Worm (Caenorhabditis elegans) whole organism, L4 larva: ENCODE results near the gene C08F11.12.
"Not testable (repeated sequence)": the region's sequence is repeated elsewhere in the genome, so short reads cannot be mapped to it uniquely, and the experiment has no call there.

Source experiments
- F10B5.3 ChIP-seq: sonication (generic microtip); optimal IDR thresholded peaks from 2 replicates; lab custom pipeline; 2016; ENCODE audit warnings: mild to moderate bottlenecking, missing genetic modification characterization, missing compliant biosample characterization
- F49E8.2 ChIP-seq: sonication (generic microtip); optimal IDR thresholded peaks from 2 replicates; lab custom pipeline; 2016; ENCODE audit warnings: missing compliant biosample characterization, mild to moderate bottlenecking, missing genetic modification characterization, borderline replicate concordance
- ZK546.5 ChIP-seq, 2 experiments: sonication (generic microtip); optimal IDR thresholded peaks; 2 replicates each; lab custom pipeline; 2017; ENCODE audit warnings: missing biosample characterization in 2 of 2, missing genetic modification characterization in 2 of 2
- ceh-28 ChIP-seq: fragments of 150-350 bp; optimal IDR thresholded peaks from 2 replicates; lab custom pipeline; 2014; ENCODE audit warnings: missing biosample characterization, missing genetic modification reagents, missing genetic modification characterization
- daf-12 ChIP-seq: fragments of 150-350 bp; optimal IDR thresholded peaks from 2 replicates; lab custom pipeline; 2014; ENCODE audit warnings: missing biosample characterization, missing genetic modification reagents, missing genetic modification characterization
- hlh-30 ChIP-seq: sonication (generic microtip); optimal IDR thresholded peaks from 2 replicates; lab custom pipeline; 2017; ENCODE audit warnings: antibody characterized with exemption, mild to moderate bottlenecking, missing genetic modification characterization, missing compliant biosample characterization; ENCODE audit not compliant: insufficient read depth
- hmg-1.1 ChIP-seq: fragments of 200-800 bp; sonication (Bioruptor generic); IDR thresholded peaks from 2 replicates; pipeline ENCODE4 v1.3.6; 2022; ENCODE audit warnings: missing genetic modification reagents, missing genetic modification characterization, missing compliant biosample characterization
- mes-2 ChIP-seq: sonication (generic microtip); optimal IDR thresholded peaks from 2 replicates; lab custom pipeline; 2016; ENCODE audit warnings: missing genotype, mild to moderate bottlenecking, missing genetic modification characterization, missing compliant biosample characterization; ENCODE audit not compliant: poor library complexity, severe bottlenecking
- nhr-102 ChIP-seq: sonication (generic microtip); optimal IDR thresholded peaks from 2 replicates; lab custom pipeline; 2016; ENCODE audit warnings: mild to moderate bottlenecking, missing genetic modification characterization, moderate library complexity, missing compliant biosample characterization
- nhr-76 ChIP-seq: fragments of 150-350 bp; optimal IDR thresholded peaks from 2 replicates; lab custom pipeline; 2014; ENCODE audit warnings: missing biosample characterization, missing genetic modification characterization
- ztf-11 ChIP-seq: fragments of 150-350 bp; optimal IDR thresholded peaks from 2 replicates; lab custom pipeline; 2014; ENCODE audit warnings: missing biosample characterization, missing genetic modification characterization

DNA sequence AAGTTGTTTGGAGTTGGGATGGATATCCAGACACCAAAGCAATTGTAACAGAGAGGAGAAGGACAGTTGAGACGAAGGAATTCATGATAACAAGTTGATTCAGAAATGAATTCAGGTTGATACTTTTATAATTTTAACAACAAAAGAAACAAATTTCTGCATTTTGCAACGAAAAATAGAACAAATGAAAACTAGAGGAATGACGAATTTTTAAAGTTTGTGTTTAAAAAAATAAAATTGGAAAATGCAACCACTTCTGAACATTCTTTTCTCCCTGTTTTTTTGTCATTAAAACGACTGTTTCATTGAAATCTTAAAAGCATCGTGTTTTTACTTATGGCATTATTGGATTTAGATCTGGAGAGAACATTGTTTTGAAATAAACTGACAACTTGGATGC lies at the start of gene C08F11.12:
- TF ChIP-seq nhr-102; nhr-76 (tag; lab: Kevin White, UChicago); F49E8.2 (tag; lab: Kevin White, UChicago); mes-2 (tag; lab: Kevin White, UChicago); F10B5.3 (tag; lab: Kevin White, UChicago); hlh-30; hmg-1.1 (GFP tag; lab: Robert Waterston, UW); ZK546.5 (tag; optimal IDR thresholded peaks at IDR 0.05; lab: Kevin White, UChicago); ztf-11 (tag; lab: Kevin White, UChicago); daf-12; ceh-28 (tag; lab: Kevin White, UChicago): not testable (repeated sequence)
